Worm (Caenorhabditis elegans) whole organism, mixed stage, embryonic: ENCODE results near the gene elo-1.

Source experiments
- M03D4.4 ChIP-seq: sonication (generic microtip); optimal IDR thresholded peaks from 2 replicates; lab custom pipeline; 2017; ENCODE audit warnings: mild to moderate bottlenecking, missing genetic modification characterization, missing compliant biosample characterization
- bed-3 ChIP-seq: fragments of 200-800 bp; sonication (Bioruptor generic); optimal IDR thresholded peaks from 3 replicates; lab custom pipeline; 2018; ENCODE audit warnings: mild to moderate bottlenecking, missing genetic modification characterization, moderate library complexity, missing compliant biosample characterization
- blmp-1 ChIP-seq: fragments of 150-350 bp; optimal IDR thresholded peaks from 2 replicates; lab custom pipeline; 2014; ENCODE audit warnings: missing biosample characterization, missing genetic modification characterization
- ceh-39 ChIP-seq: fragments of 150-350 bp; optimal IDR thresholded peaks from 2 replicates; lab custom pipeline; 2014; ENCODE audit warnings: missing biosample characterization, missing genetic modification characterization
- ceh-43 ChIP-seq: fragments of 200-800 bp; sonication (Bioruptor generic); optimal IDR thresholded peaks from 2 replicates; lab custom pipeline; 2018; ENCODE audit warnings: mild to moderate bottlenecking, missing genetic modification characterization, moderate library complexity, missing compliant biosample characterization
- ceh-83 ChIP-seq: fragments of 200-800 bp; sonication (Bioruptor generic); optimal IDR thresholded peaks from 2 replicates; lab custom pipeline; 2018; ENCODE audit warnings: mild to moderate bottlenecking, missing genetic modification characterization, missing compliant biosample characterization
- ces-1 ChIP-seq: fragments of 150-350 bp; optimal IDR thresholded peaks from 2 replicates; lab custom pipeline; 2014; ENCODE audit warnings: missing biosample characterization, missing genetic modification reagents, missing genetic modification characterization
- cnd-1 ChIP-seq: fragments of 200-800 bp; sonication (Bioruptor generic); optimal IDR thresholded peaks from 2 replicates; lab custom pipeline; 2018; ENCODE audit warnings: mild to moderate bottlenecking, missing genetic modification characterization, missing compliant biosample characterization
- drap-1 ChIP-seq: fragments of 200-800 bp; sonication (Bioruptor generic); optimal IDR thresholded peaks from 3 replicates; lab custom pipeline; 2018; ENCODE audit warnings: mild to moderate bottlenecking, missing genetic modification characterization, missing compliant biosample characterization
- elt-1 ChIP-seq: sonication (generic microtip); optimal IDR thresholded peaks from 2 replicates; lab custom pipeline; 2017; ENCODE audit warnings: missing genetic modification characterization, mild to moderate bottlenecking, missing compliant biosample characterization, antibody characterized with exemption, moderate library complexity, borderline replicate concordance; ENCODE audit not compliant: insufficient read depth
- elt-3 ChIP-seq: fragments of 150-350 bp; optimal IDR thresholded peaks from 2 replicates; lab custom pipeline; 2014; ENCODE audit warnings: missing biosample characterization, missing genetic modification characterization
- flh-1 ChIP-seq: fragments of 200-800 bp; sonication (Bioruptor generic); optimal IDR thresholded peaks from 2 replicates; lab custom pipeline; 2018; ENCODE audit warnings: mild to moderate bottlenecking, missing genetic modification characterization, moderate library complexity, missing compliant biosample characterization
- hlh-1 ChIP-seq: fragments of 150-350 bp; optimal IDR thresholded peaks from 2 replicates; lab custom pipeline; 2014; ENCODE audit warnings: missing biosample characterization, missing genetic modification reagents, missing genetic modification characterization
- lin-13 ChIP-seq: fragments of 150-350 bp; optimal IDR thresholded peaks from 2 replicates; lab custom pipeline; 2014; ENCODE audit warnings: missing biosample characterization, missing genetic modification characterization
- mab-5 ChIP-seq: fragments of 150-350 bp; optimal IDR thresholded peaks from 2 replicates; lab custom pipeline; 2014; ENCODE audit warnings: missing biosample characterization, missing genetic modification characterization
- mep-1 ChIP-seq: fragments of 150-350 bp; optimal IDR thresholded peaks from 2 replicates; lab custom pipeline; 2017; ENCODE audit warnings: missing biosample characterization, missing genetic modification reagents, missing genetic modification characterization, inconsistent platforms
- mls-2 ChIP-seq: sonication (generic microtip); optimal IDR thresholded peaks from 2 replicates; lab custom pipeline; 2016; ENCODE audit warnings: mild to moderate bottlenecking, missing genetic modification characterization, moderate library complexity, missing compliant biosample characterization
- nhr-12 ChIP-seq: fragments of 150-350 bp; optimal IDR thresholded peaks from 2 replicates; lab custom pipeline; 2014; ENCODE audit warnings: missing biosample characterization, missing genetic modification characterization
- nhr-2 ChIP-seq: fragments of 150-350 bp; optimal IDR thresholded peaks from 2 replicates; lab custom pipeline; 2014; ENCODE audit warnings: missing biosample characterization, missing genetic modification characterization
- nhr-237 ChIP-seq: fragments of 150-350 bp; optimal IDR thresholded peaks from 2 replicates; lab custom pipeline; 2014; ENCODE audit warnings: missing biosample characterization, missing genetic modification characterization
- nhr-28 ChIP-seq: fragments of 150-350 bp; optimal IDR thresholded peaks from 2 replicates; lab custom pipeline; 2014; ENCODE audit warnings: missing biosample characterization, missing genetic modification characterization
- pha-4 ChIP-seq: fragments of 150-350 bp; optimal IDR thresholded peaks from 2 replicates; lab custom pipeline; 2018; ENCODE audit warnings: missing biosample characterization, missing genetic modification reagents, missing genetic modification characterization
- sem-2 ChIP-seq: fragments of 200-800 bp; sonication (Bioruptor generic); optimal IDR thresholded peaks from 2 replicates; lab custom pipeline; 2018; ENCODE audit warnings: mild to moderate bottlenecking, missing genetic modification characterization, missing compliant biosample characterization
- sptf-1 ChIP-seq: sonication (generic microtip); optimal IDR thresholded peaks from 2 replicates; lab custom pipeline; 2017; ENCODE audit warnings: mild to moderate bottlenecking, missing genetic modification characterization, moderate library complexity, missing compliant biosample characterization
- tbx-8 ChIP-seq: fragments of 200-800 bp; sonication (Bioruptor generic); optimal IDR thresholded peaks from 2 replicates; lab custom pipeline; 2018; ENCODE audit warnings: mild to moderate bottlenecking, missing genetic modification characterization, moderate library complexity, missing compliant biosample characterization
- unc-120 ChIP-seq: sonication (generic microtip); optimal IDR thresholded peaks from 2 replicates; lab custom pipeline; 2017; ENCODE audit warnings: missing genetic modification characterization, missing compliant biosample characterization; ENCODE audit not compliant: poor library complexity, severe bottlenecking
- unc-39 ChIP-seq: fragments of 150-350 bp; optimal IDR thresholded peaks from 2 replicates; lab custom pipeline; 2014; ENCODE audit warnings: missing biosample characterization, missing genetic modification characterization
- unc-62 ChIP-seq: fragments of 150-350 bp; optimal IDR thresholded peaks from 2 replicates; lab custom pipeline; 2014; ENCODE audit warnings: missing biosample characterization, missing genetic modification reagents, missing genetic modification characterization
- zip-8 ChIP-seq: fragments of 150-350 bp; optimal IDR thresholded peaks from 2 replicates; lab custom pipeline; 2014; ENCODE audit warnings: missing biosample characterization, missing genetic modification characterization
- ztf-11 ChIP-seq: fragments of 150-350 bp; optimal IDR thresholded peaks from 2 replicates; lab custom pipeline; 2014; ENCODE audit warnings: missing biosample characterization, missing genetic modification characterization

The elo-1 gene

ce11 chrIV:9496306-9496705 lies 29.9 kb upstream of the elo-1 start, which contains the start of gene sru-3:
sru-3 (plus strand) TSS chrIV:9496606.
- TF ChIP-seq unc-120 (tag; lab: Kevin White, UChicago) (no peak), nhr-28 (tag; lab: Kevin White, UChicago) (no peak), mls-2 (no peak), nhr-12 (tag; lab: Kevin White, UChicago) (no peak), sptf-1 (tag; lab: Kevin White, UChicago) (no peak), ceh-83 (GFP tag; lab: Kevin White, UChicago) (no peak), tbx-8 (GFP tag; lab: Kevin White, UChicago) (no peak), mab-5 (tag; lab: Kevin White, UChicago) (no peak), hlh-1 (tag; lab: Kevin White, UChicago) (no peak), drap-1 (GFP tag; lab: Kevin White, UChicago) (no peak), bed-3 (GFP tag; lab: Kevin White, UChicago) (no peak), nhr-237 (tag; lab: Kevin White, UChicago) (no peak), unc-62 (no peak), blmp-1 (no peak), zip-8 (no peak)

ce11 chrIV:9498088-9498487 lies 28.1 kb upstream of the elo-1 start, which contains the start of gene sru-4:
sru-4 (plus strand) TSS chrIV:9498388.
- TF ChIP-seq bed-3 (GFP tag; lab: Kevin White, UChicago) (no peak), nhr-237 (tag; lab: Kevin White, UChicago) (no peak), mep-1 (tag; lab: Kevin White, UChicago) (no peak), flh-1 (no peak), ztf-11 (tag; lab: Kevin White, UChicago) (no peak), ces-1 (GFP tag; lab: Kevin White, UChicago) (no peak), drap-1 (GFP tag; lab: Kevin White, UChicago) (no peak), nhr-12 (tag; lab: Kevin White, UChicago) (no peak), cnd-1 (tag; lab: Kevin White, UChicago) (no peak), ceh-83 (GFP tag; lab: Kevin White, UChicago) (no peak), elt-3 (no peak), unc-62 (no peak), hlh-1 (tag; lab: Kevin White, UChicago) (no peak), pha-4 (tag; lab: Kevin White, UChicago) (no peak), blmp-1 (no peak), sptf-1 (tag; lab: Kevin White, UChicago) (no peak), M03D4.4 (tag; lab: Kevin White, UChicago) (no peak), unc-120 (tag; lab: Kevin White, UChicago) (no peak), nhr-2 (no peak), ceh-39 (tag; lab: Kevin White, UChicago) (no peak)

- TF ChIP-seq elt-3 (no peak), flh-1 (no peak), ztf-11 (tag; lab: Kevin White, UChicago) (no peak), unc-39 (no peak), nhr-12 (tag; lab: Kevin White, UChicago) (no peak), ceh-43 (GFP tag; lab: Kevin White, UChicago) (no peak), drap-1 (GFP tag; lab: Kevin White, UChicago) (no peak), blmp-1 (no peak), ces-1 (GFP tag; lab: Kevin White, UChicago) (no peak), elt-1 (no peak), cnd-1 (tag; lab: Kevin White, UChicago) (no peak), nhr-28 (tag; lab: Kevin White, UChicago) (no peak), lin-13 (tag; lab: Kevin White, UChicago) (no peak)
- TF ChIP-seq, all 35 proteins: peak for 0
Observed at ce11 chrIV:9499636-9500035, 26.5 kb upstream of the elo-1 start.

- TF ChIP-seq M03D4.4 (tag; lab: Kevin White, UChicago): no peak
- TF ChIP-seq blmp-1: no peak
- TF ChIP-seq unc-120 (tag; lab: Kevin White, UChicago): no peak
- TF ChIP-seq mep-1 (tag; lab: Kevin White, UChicago): no peak
- no peak for TF ChIP-seq mls-2
Observed at ce11 chrIV:9500100-9500499, 26.1 kb upstream of the elo-1 start, which contains the start of gene ugt-21. ugt-21 (plus strand) TSS chrIV:9500311.

ce11 chrIV:9506251-9506650 lies 19.9 kb upstream of the elo-1 start, which contains the start of gene ttr-9:
ttr-9 (minus strand) TSS chrIV:9506351.
- no peak for TF ChIP-seq sem-2 (GFP tag; lab: Kevin White, UChicago)
